Fruit fly (Drosophila melanogaster) whole organism, pupa: ENCODE measurements around the gene CG32750.

Source experiments
- CG10348 ChIP-seq: fragments of 200-800 bp; sonication (Bioruptor generic); IDR thresholded peaks from 2 replicates; pipeline ENCODE4 v1.3.6; 2022; ENCODE audit warnings: missing biosample characterization, missing genetic modification characterization
- CG12605 ChIP-seq: fragments of 200-800 bp; sonication (Bioruptor generic); IDR thresholded peaks from 2 replicates; pipeline ENCODE4 v1.3.6; 2022; ENCODE audit warnings: missing biosample characterization, missing genetic modification characterization
- CG13204 ChIP-seq: fragments of 200-800 bp; sonication (Bioruptor generic); optimal IDR thresholded peaks from 2 replicates; lab custom pipeline; 2018; ENCODE audit warnings: missing biosample characterization, mild to moderate bottlenecking, missing genetic modification characterization, moderate library complexity
- CG15710 ChIP-seq: fragments of 200-800 bp; sonication (Bioruptor generic); optimal IDR thresholded peaks from 2 replicates; lab custom pipeline; 2018; ENCODE audit warnings: missing biosample characterization, mild to moderate bottlenecking, missing genetic modification characterization, moderate library complexity
- CG17806 ChIP-seq: fragments of 200-800 bp; sonication (Bioruptor generic); optimal IDR thresholded peaks from 2 replicates; lab custom pipeline; 2018; ENCODE audit warnings: missing biosample characterization, mild to moderate bottlenecking, missing genetic modification characterization, moderate library complexity
- CG32121 ChIP-seq: fragments of 200-800 bp; sonication (Bioruptor generic); IDR thresholded peaks from 2 replicates; pipeline ENCODE4 v1.3.6; 2022; ENCODE audit warnings: missing biosample characterization, missing genetic modification characterization
- CG34367 ChIP-seq: fragments of 200-800 bp; sonication (Bioruptor generic); optimal IDR thresholded peaks from 2 replicates; lab custom pipeline; 2018; ENCODE audit warnings: missing biosample characterization, mild to moderate bottlenecking, missing genetic modification characterization
- CG4496 ChIP-seq: fragments of 200-800 bp; sonication (Bioruptor generic); IDR thresholded peaks from 3 replicates; pipeline ENCODE4 v1.3.6; 2022; ENCODE audit warnings: missing biosample characterization, missing genetic modification characterization
- CG8159 ChIP-seq: fragments of 200-800 bp; sonication (Bioruptor generic); optimal IDR thresholded peaks from 3 replicates; lab custom pipeline; 2018; ENCODE audit warnings: missing biosample characterization, mild to moderate bottlenecking, missing genetic modification characterization, moderate library complexity
- CG8301 ChIP-seq: fragments of 200-800 bp; sonication (Bioruptor generic); optimal IDR thresholded peaks from 2 replicates; lab custom pipeline; 2018; ENCODE audit warnings: missing biosample characterization, mild to moderate bottlenecking, missing genetic modification characterization
- CG9948 ChIP-seq: fragments of 200-800 bp; sonication (Bioruptor generic); optimal IDR thresholded peaks from 2 replicates; lab custom pipeline; 2018; ENCODE audit warnings: missing biosample characterization, mild to moderate bottlenecking, missing genetic modification characterization, moderate library complexity
- D1 ChIP-seq: fragments of 200-800 bp; sonication (Bioruptor generic); optimal IDR thresholded peaks from 2 replicates; lab custom pipeline; 2018; ENCODE audit warnings: missing biosample characterization, mild to moderate bottlenecking, missing genetic modification characterization, moderate library complexity
- EcR ChIP-seq: fragments of 200-800 bp; sonication (Bioruptor generic); optimal IDR thresholded peaks from 3 replicates; lab custom pipeline; 2019; ENCODE audit warnings: missing biosample characterization, missing genetic modification characterization, mild to moderate bottlenecking, moderate library complexity, missing genetic modification reagents
- Ets98B ChIP-seq: fragments of 200-800 bp; sonication (Bioruptor generic); IDR thresholded peaks from 2 replicates; pipeline ENCODE4 v1.3.6; 2022; ENCODE audit warnings: missing biosample characterization, missing genetic modification characterization
- Pif1B ChIP-seq: fragments of 200-800 bp; sonication (Bioruptor generic); optimal IDR thresholded peaks from 3 replicates; lab custom pipeline; 2016; ENCODE audit warnings: missing biosample characterization, missing genetic modification characterization
- Snoo ChIP-seq: fragments of 200-800 bp; sonication (Bioruptor generic); optimal IDR thresholded peaks from 3 replicates; lab custom pipeline; 2017; ENCODE audit warnings: missing biosample characterization, mild to moderate bottlenecking, missing genetic modification characterization, inconsistent platforms
- fd96Ca ChIP-seq: fragments of 200-800 bp; sonication (Bioruptor generic); IDR thresholded peaks from 3 replicates; pipeline ENCODE4 v1.3.6; 2022; ENCODE audit warnings: missing biosample characterization, missing genetic modification characterization
- gl ChIP-seq: fragments of 200-800 bp; sonication (Bioruptor generic); optimal IDR thresholded peaks from 2 replicates; lab custom pipeline; 2018; ENCODE audit warnings: missing biosample characterization, mild to moderate bottlenecking, missing genetic modification characterization
- rn ChIP-seq: fragments of 200-800 bp; sonication (Bioruptor generic); IDR thresholded peaks from 2 replicates; pipeline ENCODE4 v1.3.6; 2022; ENCODE audit warnings: missing biosample characterization, missing genetic modification characterization

CG32750 gene

DNA sequence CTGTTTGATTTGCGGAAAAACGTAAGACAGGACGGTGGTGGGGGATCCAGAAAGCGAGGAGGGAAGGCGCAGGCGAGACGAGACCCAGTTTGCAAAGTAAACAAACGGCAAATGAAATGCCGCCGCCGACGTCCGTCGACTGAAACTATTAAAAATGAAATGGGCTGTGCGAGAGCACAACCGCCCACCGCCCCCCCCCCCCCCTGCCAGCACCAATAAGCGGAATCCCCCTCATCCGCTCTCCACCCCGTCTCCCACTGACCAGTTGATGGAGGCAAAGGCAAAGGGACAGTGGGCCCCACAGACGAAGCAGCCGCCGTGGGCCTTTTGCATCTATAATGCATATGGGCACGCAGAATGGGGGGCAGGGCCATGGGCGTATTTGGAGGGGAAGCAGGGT, 29.5 kb downstream of the CG32750 start:
- TF ChIP-seq CG8301 (no peak), Pif1B (GFP tag; lab: Kevin White, UChicago) (no peak), gl (tag; lab: Kevin White, UChicago) (no peak)

DNA sequence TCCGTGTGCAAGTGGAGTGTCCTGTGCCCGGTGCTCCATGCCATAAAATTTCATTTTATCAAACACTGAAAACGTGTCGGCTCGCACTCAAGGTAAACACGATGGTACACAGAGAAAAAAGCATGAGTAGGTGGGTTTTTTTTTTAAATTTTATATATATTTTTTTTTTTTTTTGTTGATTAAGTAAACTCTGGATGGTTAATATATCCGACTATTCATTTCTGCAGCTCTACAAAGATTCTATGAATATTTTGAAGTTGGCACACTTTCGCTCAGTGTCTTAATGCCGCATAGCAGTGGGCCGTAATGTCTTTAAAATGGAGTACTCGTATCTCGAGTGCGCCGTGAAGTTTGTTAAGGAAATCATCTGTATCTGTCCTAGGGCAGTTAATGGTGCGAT, 44.3 kb downstream of the CG32750 start:
- no peak for TF ChIP-seq gl (tag; lab: Kevin White, UChicago)
- no peak for TF ChIP-seq CG32121
- no peak for TF ChIP-seq D1 (tag; lab: Kevin White, UChicago)
- TF ChIP-seq fd96Ca (GFP tag; lab: Robert Waterston, UW) = no peak
- TF ChIP-seq CG9948 (tag; lab: Kevin White, UChicago) = no peak
- no peak for TF ChIP-seq CG8159 (tag; lab: Kevin White, UChicago)
- TF ChIP-seq EcR (GFP tag; lab: Kevin White, UChicago) = no peak
- no peak for TF ChIP-seq CG10348 (GFP tag; lab: Robert Waterston, UW)
- TF ChIP-seq CG4496 (GFP tag; lab: Robert Waterston, UW) = no peak
- no peak for TF ChIP-seq CG8301
- no peak for TF ChIP-seq Snoo
- TF ChIP-seq CG17806 (tag; lab: Kevin White, UChicago) = no peak
- TF ChIP-seq CG12605 (GFP tag; lab: Robert Waterston, UW) = no peak
- no peak for TF ChIP-seq rn (GFP tag; lab: Robert Waterston, UW)
- TF ChIP-seq Ets98B = no peak
- no peak for TF ChIP-seq CG15710
- no peak for TF ChIP-seq CG13204
- TF ChIP-seq CG34367 (tag; lab: Kevin White, UChicago) = no peak
